Worm (Caenorhabditis elegans) whole organism, late embryonic: ENCODE measurements around the gene cor-1.

Experiments
- C08G9.2 ChIP-seq: sonication (generic microtip); optimal IDR thresholded peaks from 2 replicates; lab custom pipeline; 2016; ENCODE audit warnings: mild to moderate bottlenecking, missing genetic modification characterization, moderate library complexity, missing compliant biosample characterization
- C38D4.7 ChIP-seq: fragments of 200-800 bp; sonication (Bioruptor generic); optimal IDR thresholded peaks from 2 replicates; lab custom pipeline; 2018; ENCODE audit warnings: mild to moderate bottlenecking, missing genetic modification characterization, moderate library complexity, missing compliant biosample characterization
- ahr-1 ChIP-seq: sonication (generic microtip); optimal IDR thresholded peaks from 2 replicates; lab custom pipeline; 2016; ENCODE audit warnings: missing genetic modification characterization, missing compliant biosample characterization
- ceh-14 ChIP-seq: sonication (generic microtip); optimal IDR thresholded peaks from 2 replicates; lab custom pipeline; 2016; ENCODE audit warnings: missing genotype, missing genetic modification characterization, missing compliant biosample characterization
- ceh-18 ChIP-seq: sonication (generic microtip); optimal IDR thresholded peaks from 2 replicates; lab custom pipeline; 2016; ENCODE audit warnings: missing genetic modification characterization, missing compliant biosample characterization
- ceh-19 ChIP-seq: fragments of 200-800 bp; sonication (Bioruptor generic); optimal IDR thresholded peaks from 2 replicates; lab custom pipeline; 2018; ENCODE audit warnings: mild to moderate bottlenecking, missing genetic modification characterization, missing compliant biosample characterization
- ceh-22 ChIP-seq: sonication (generic microtip); optimal IDR thresholded peaks from 2 replicates; lab custom pipeline; 2017; ENCODE audit warnings: missing biosample characterization, missing genetic modification characterization
- ceh-24 ChIP-seq: sonication (generic microtip); optimal IDR thresholded peaks from 2 replicates; lab custom pipeline; 2016; ENCODE audit warnings: mild to moderate bottlenecking, missing genetic modification characterization, missing compliant biosample characterization
- ceh-30 ChIP-seq: fragments of 150-350 bp; optimal IDR thresholded peaks from 2 replicates; lab custom pipeline; 2014; ENCODE audit warnings: missing biosample characterization, missing genetic modification characterization
- ceh-31 ChIP-seq: sonication (generic microtip); optimal IDR thresholded peaks from 2 replicates; lab custom pipeline; 2016; ENCODE audit warnings: missing genetic modification characterization, missing compliant biosample characterization
- ceh-45 ChIP-seq: fragments of 200-800 bp; sonication (Bioruptor generic); IDR thresholded peaks from 2 replicates; pipeline ENCODE4 v1.3.6; 2022; ENCODE audit warnings: missing genetic modification reagents, missing genetic modification characterization, missing compliant biosample characterization
- ceh-6 ChIP-seq: fragments of 200-800 bp; sonication (Bioruptor generic); optimal IDR thresholded peaks from 2 replicates; lab custom pipeline; 2018; ENCODE audit warnings: mild to moderate bottlenecking, missing genetic modification characterization, missing compliant biosample characterization
- ceh-9 ChIP-seq: sonication (generic microtip); optimal IDR thresholded peaks from 2 replicates; lab custom pipeline; 2016; ENCODE audit warnings: mild to moderate bottlenecking, missing genetic modification characterization, inconsistent platforms, missing compliant biosample characterization
- dve-1 ChIP-seq: sonication (generic microtip); optimal IDR thresholded peaks from 2 replicates; lab custom pipeline; 2017; ENCODE audit warnings: antibody characterized with exemption, mild to moderate bottlenecking, missing genetic modification characterization, missing compliant biosample characterization
- elt-2 ChIP-seq: sonication (generic microtip); optimal IDR thresholded peaks from 2 replicates; lab custom pipeline; 2016; ENCODE audit warnings: missing genetic modification reagents, missing genetic modification characterization, missing compliant biosample characterization
- elt-4 ChIP-seq: sonication (generic microtip); optimal IDR thresholded peaks from 2 replicates; lab custom pipeline; 2016; ENCODE audit warnings: missing genetic modification characterization, missing compliant biosample characterization
- ets-4 ChIP-seq: sonication (generic microtip); optimal IDR thresholded peaks from 2 replicates; lab custom pipeline; 2016; ENCODE audit warnings: missing genetic modification characterization, missing compliant biosample characterization
- eyg-1 ChIP-seq: sonication (generic microtip); optimal IDR thresholded peaks from 2 replicates; lab custom pipeline; 2016; ENCODE audit warnings: missing genotype, missing genetic modification characterization, missing compliant biosample characterization
- fax-1 ChIP-seq: sonication (generic microtip); optimal IDR thresholded peaks from 2 replicates; lab custom pipeline; 2016; ENCODE audit warnings: missing genotype, missing genetic modification characterization, missing compliant biosample characterization
- fkh-10 ChIP-seq: fragments of 150-350 bp; optimal IDR thresholded peaks from 2 replicates; lab custom pipeline; 2014; ENCODE audit warnings: missing biosample characterization, missing genetic modification reagents, missing genetic modification characterization
- fkh-6 ChIP-seq: sonication (generic microtip); optimal IDR thresholded peaks from 2 replicates; lab custom pipeline; 2016; ENCODE audit warnings: missing genetic modification characterization, missing compliant biosample characterization
- hlh-15 ChIP-seq: sonication (generic microtip); optimal IDR thresholded peaks from 2 replicates; lab custom pipeline; 2016; ENCODE audit warnings: missing genetic modification characterization, missing compliant biosample characterization
- lim-6 ChIP-seq: sonication (generic microtip); optimal IDR thresholded peaks from 2 replicates; lab custom pipeline; 2016; ENCODE audit warnings: missing genetic modification characterization, missing compliant biosample characterization
- lin-11 ChIP-seq: fragments of 200-800 bp; sonication (Bioruptor generic); optimal IDR thresholded peaks from 2 replicates; lab custom pipeline; 2018; ENCODE audit warnings: mild to moderate bottlenecking, missing genetic modification characterization, missing compliant biosample characterization
- mec-3 ChIP-seq: sonication (generic microtip); optimal IDR thresholded peaks from 2 replicates; lab custom pipeline; 2016; ENCODE audit warnings: borderline replicate concordance, missing genetic modification characterization, missing compliant biosample characterization
- nfya-1 ChIP-seq: sonication (generic microtip); optimal IDR thresholded peaks from 2 replicates; lab custom pipeline; 2017; ENCODE audit warnings: missing genetic modification characterization, mild to moderate bottlenecking, missing compliant biosample characterization, antibody characterized with exemption, moderate library complexity
- odd-2 ChIP-seq: sonication (generic microtip); optimal IDR thresholded peaks from 2 replicates; lab custom pipeline; 2017; ENCODE audit warnings: antibody characterized with exemption, mild to moderate bottlenecking, missing genetic modification characterization, missing compliant biosample characterization
- pag-3 ChIP-seq: sonication (generic microtip); optimal IDR thresholded peaks from 2 replicates; lab custom pipeline; 2016; ENCODE audit warnings: missing compliant biosample characterization, missing genetic modification characterization, borderline replicate concordance
- pha-2 ChIP-seq: sonication (generic microtip); optimal IDR thresholded peaks from 2 replicates; lab custom pipeline; 2017; ENCODE audit warnings: mild to moderate bottlenecking, missing genetic modification characterization, missing compliant biosample characterization
- pha-4 ChIP-seq: fragments of 150-350 bp; optimal IDR thresholded peaks from 2 replicates; lab custom pipeline; 2018; ENCODE audit warnings: missing biosample characterization, missing genetic modification reagents, missing genetic modification characterization
- pqm-1 ChIP-seq: sonication (generic microtip); optimal IDR thresholded peaks from 2 replicates; lab custom pipeline; 2016; ENCODE audit warnings: missing genetic modification characterization, missing compliant biosample characterization
- pros-1 ChIP-seq: fragments of 150-350 bp; optimal IDR thresholded peaks from 2 replicates; lab custom pipeline; 2014; ENCODE audit warnings: missing biosample characterization, missing genetic modification reagents, missing genetic modification characterization
- ref-2 ChIP-seq: sonication (generic microtip); optimal IDR thresholded peaks from 2 replicates; lab custom pipeline; 2016; ENCODE audit warnings: missing genetic modification characterization, missing compliant biosample characterization
- rnt-1 ChIP-seq: sonication (generic microtip); optimal IDR thresholded peaks from 2 replicates; lab custom pipeline; 2016; ENCODE audit warnings: missing genetic modification characterization, missing compliant biosample characterization
- sdc-2 ChIP-seq: sonication (generic microtip); optimal IDR thresholded peaks from 2 replicates; lab custom pipeline; 2016; ENCODE audit warnings: missing genotype, missing genetic modification characterization, missing compliant biosample characterization
- sox-4 ChIP-seq: sonication (generic microtip); optimal IDR thresholded peaks from 2 replicates; lab custom pipeline; 2017; ENCODE audit warnings: mild to moderate bottlenecking, missing genetic modification characterization, inconsistent platforms, missing compliant biosample characterization
- unc-3 ChIP-seq, 2 experiments: fragments of 200-800 bp in 1 of 2; sonication (Bioruptor generic) in 1 of 2; sonication (generic microtip) in 1 of 2; conservative IDR thresholded peaks in 1 of 2; optimal IDR thresholded peaks in 1 of 2; 2 replicates each; pipeline versions ENCODE4 v1.3.6 to Lab custom; 2016 to 2022; ENCODE audit warnings: missing compliant biosample characterization in 2 of 2, missing genetic modification characterization in 2 of 2, missing genetic modification reagents in 1 of 2
- unc-42 ChIP-seq: sonication (generic microtip); optimal IDR thresholded peaks from 2 replicates; lab custom pipeline; 2016; ENCODE audit warnings: missing genotype, missing genetic modification characterization, missing compliant biosample characterization
- ztf-16 ChIP-seq: sonication (generic microtip); optimal IDR thresholded peaks from 2 replicates; lab custom pipeline; 2017; ENCODE audit warnings: missing genetic modification characterization, missing compliant biosample characterization

Gene cor-1

DNA sequence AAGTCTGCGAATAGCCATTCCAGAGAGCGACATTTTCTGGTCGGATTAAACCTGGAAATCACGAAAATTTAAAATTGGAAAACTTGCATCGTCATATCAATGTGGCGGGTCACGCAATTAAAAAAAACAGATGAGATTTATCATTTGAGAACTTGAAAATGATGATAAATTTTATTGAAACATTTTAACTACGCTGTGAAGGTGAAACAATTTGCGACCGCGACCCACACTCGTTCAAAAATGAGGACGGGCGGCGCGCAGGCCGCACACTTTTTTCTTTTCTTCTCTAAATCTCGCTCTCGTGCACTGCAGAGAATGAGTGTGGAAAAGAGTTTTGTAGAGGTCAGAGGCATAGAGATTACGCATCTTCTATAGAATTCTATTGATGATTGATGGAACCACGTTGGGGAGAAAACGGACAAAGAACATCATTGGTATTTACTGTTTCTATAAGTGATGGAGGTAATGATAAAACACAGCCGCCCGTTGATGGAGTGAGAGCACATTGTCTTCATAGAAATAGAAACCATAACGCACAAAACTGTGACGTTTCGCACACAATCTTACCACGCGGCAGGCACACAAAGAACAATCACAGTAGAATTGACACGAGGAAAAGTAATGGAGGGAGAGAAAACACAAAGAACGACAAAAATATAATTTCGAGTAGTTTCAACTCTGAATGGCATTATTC lies 32.2 kb upstream of the cor-1 start, which contains the start of gene cts-1 (continued):
- TF ChIP-seq ztf-16 (tag; lab: Kevin White, UChicago) (no peak), pros-1 (tag; lab: Kevin White, UChicago) (no peak), mec-3 (tag; lab: Kevin White, UChicago) (no peak), C08G9.2 (tag; lab: Kevin White, UChicago) (no peak), ceh-6 (GFP tag; lab: Kevin White, UChicago) (no peak), sox-4 (tag; lab: Kevin White, UChicago) (no peak), pha-4 (no peak), ahr-1 (tag; lab: Kevin White, UChicago) (no peak), ceh-18 (peak; percentile 72), elt-4 (tag; lab: Kevin White, UChicago) (no peak), ceh-24 (tag; lab: Kevin White, UChicago) (no peak), lim-6 (tag; lab: Kevin White, UChicago) (no peak), lin-11 (no peak), fkh-6 (tag; lab: Kevin White, UChicago) (no peak), ceh-45 (no peak), ceh-9 (no peak), rnt-1 (tag; lab: Kevin White, UChicago) (peak; percentile 56), unc-3 (GFP tag; conservative IDR thresholded peaks at IDR 0.05; lab: Robert Waterston, UW) (no peak), unc-3 (tag; optimal IDR thresholded peaks at IDR 0.05; lab: Kevin White, UChicago) (no peak), pqm-1 (tag; lab: Kevin White, UChicago) (peak; percentile 50), eyg-1 (tag; lab: Kevin White, UChicago) (no peak), fkh-10 (GFP tag; lab: Kevin White, UChicago) (no peak), ets-4 (tag; lab: Kevin White, UChicago) (no peak), pha-2 (tag; lab: Kevin White, UChicago) (no peak), fax-1 (no peak), dve-1 (tag; lab: Kevin White, UChicago) (peak; percentile 48), ceh-14 (tag; lab: Kevin White, UChicago) (no peak), sdc-2 (tag; lab: Kevin White, UChicago) (no peak), odd-2 (no peak), ceh-22 (tag; lab: Kevin White, UChicago) (no peak), pag-3 (tag; lab: Kevin White, UChicago) (no peak), elt-2 (tag; lab: Kevin White, UChicago) (peak; percentile 49), ceh-19 (GFP tag; lab: Kevin White, UChicago) (no peak)

DNA sequence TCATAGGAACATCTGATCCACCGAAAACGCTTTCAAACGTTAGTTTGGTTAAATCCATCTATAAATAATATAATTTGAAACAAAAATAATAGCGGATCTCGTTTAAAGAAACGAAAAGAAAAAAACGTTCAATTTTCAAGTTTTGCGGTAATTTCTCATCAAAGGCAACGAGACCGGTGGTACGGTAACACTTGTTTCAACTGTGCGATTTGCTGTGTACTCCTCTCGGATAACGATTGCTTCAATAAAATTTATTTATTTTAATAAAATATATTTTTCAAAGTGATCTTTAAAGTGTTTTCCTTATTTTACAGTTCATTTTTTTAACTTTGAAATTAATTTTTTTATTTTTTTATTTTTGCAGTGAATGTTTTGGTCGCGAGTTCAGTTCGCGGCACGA lies 30.3 kb upstream of the cor-1 start, which contains the start of the genes rde-4 and cox-14:
Gene rde-4, minus strand, starts transcription at position 60 of the 400 bp plus-strand sequence.
Gene cox-14, plus strand, starts transcription at position 356 of the 400 bp plus-strand sequence.
- TF ChIP-seq nfya-1 (tag; lab: Kevin White, UChicago) (peak; percentile 77), ceh-31 (tag; lab: Kevin White, UChicago) (peak; percentile 31), C38D4.7 (no peak), unc-42 (tag; lab: Kevin White, UChicago) (peak; percentile 37), pros-1 (tag; lab: Kevin White, UChicago) (no peak), elt-2 (tag; lab: Kevin White, UChicago) (peak; percentile 5), ref-2 (tag; lab: Kevin White, UChicago) (no peak), sox-4 (tag; lab: Kevin White, UChicago) (no peak), hlh-15 (tag; lab: Kevin White, UChicago) (no peak), ceh-30 (tag; lab: Kevin White, UChicago) (no peak), elt-4 (tag; lab: Kevin White, UChicago) (no peak), ceh-19 (GFP tag; lab: Kevin White, UChicago) (no peak)
